Worm (Caenorhabditis elegans) whole organism, young adult: ENCODE data around the gene gegf-1.

Experiments used
- ama-1 ChIP-seq, 3 experiments: fragments of 150-350 bp in 1 of 3; sonication (generic microtip) in 2 of 3; optimal IDR thresholded peaks; 2 replicates each; lab custom pipeline; 2014 to 2018; ENCODE audit warnings: missing biosample characterization in 2 of 3, missing genetic modification characterization in 2 of 3, missing genetic modification reagents in 2 of 3
- athp-1 ChIP-seq: sonication (generic microtip); optimal IDR thresholded peaks from 2 replicates; lab custom pipeline; 2017; ENCODE audit warnings: mild to moderate bottlenecking, missing genetic modification characterization, missing compliant biosample characterization

DNA sequence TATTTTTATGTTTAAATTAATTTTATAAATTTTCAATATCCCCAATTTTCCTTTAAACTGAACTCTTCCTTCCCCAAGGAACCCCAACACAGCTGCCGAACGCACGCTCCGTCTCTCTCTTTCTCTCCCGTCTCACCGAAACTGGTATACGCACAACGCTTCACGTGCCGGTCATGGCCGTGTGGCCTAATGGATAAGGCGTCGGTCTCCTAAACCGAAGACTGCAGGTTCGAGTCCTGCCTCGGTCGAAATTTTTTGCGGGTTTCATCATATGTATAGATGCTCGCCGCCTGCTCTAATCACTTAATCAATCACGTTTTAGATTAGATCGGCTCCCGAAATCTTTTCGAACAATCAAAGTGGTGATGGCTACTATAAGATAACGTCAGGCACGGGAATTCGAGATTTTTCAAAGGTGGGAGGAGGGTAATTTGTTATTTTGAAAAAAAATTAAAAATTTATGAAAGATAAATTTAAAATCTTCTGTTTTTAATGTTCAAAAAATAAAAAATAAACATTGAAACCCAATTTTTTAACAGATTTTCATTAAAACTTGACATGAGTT lies 13.8 kb downstream of the gegf-1 start:
- TF ChIP-seq athp-1 (tag; lab: Kevin White, UChicago) (peak; percentile 55), ama-1 (optimal IDR thresholded peaks at IDR 0.05; lab: Kevin White, UChicago) (no peak), ama-1 (GFP tag; optimal IDR thresholded peaks at IDR 0.05; lab: Kevin White, UChicago) (no peak)
